ENCODE assay signal across 4 worm cellular contexts in the genomic region with DNA sequence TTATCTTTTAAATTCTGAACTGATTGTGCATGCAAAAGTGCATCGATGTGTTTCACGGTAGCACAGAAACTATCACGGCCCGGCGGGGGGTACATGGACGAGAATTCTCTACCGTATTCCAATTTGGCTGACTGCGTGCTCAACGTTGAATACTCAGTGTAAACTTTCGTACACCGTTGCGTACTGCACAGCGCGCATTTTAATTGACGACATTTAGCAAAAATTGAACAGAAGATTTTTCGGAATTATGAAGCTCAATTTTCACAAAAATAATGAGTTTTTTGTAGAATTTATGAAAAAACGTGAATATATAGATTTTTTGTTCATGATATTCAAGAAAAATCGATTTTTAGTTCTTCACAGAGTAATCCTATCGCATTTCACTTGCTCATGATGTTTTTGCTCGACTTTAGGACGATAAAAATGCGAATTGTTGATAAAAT.
TF ChIP-seq lines count a peak whose summit lies in the region.
"Not testable (repeated sequence)": the region's sequence is repeated elsewhere in the genome, so short reads cannot be mapped to it uniquely, and the experiment has no call there.

No protein-coding gene starts in this region.

TF ChIP-seq in whole organism, L2 larva, 48 proteins besides CTCF, POLR2A, EP300 and RAD21:
- TF ChIP-seq nhr-6 (tag; optimal IDR thresholded peaks at IDR 0.05; lab: Kevin White, UChicago) (peak; percentile 11), gmeb-1 (tag; optimal IDR thresholded peaks at IDR 0.05; lab: Kevin White, UChicago) (peak; percentile 58), ztf-4 (tag; optimal IDR thresholded peaks at IDR 0.05; lab: Kevin White, UChicago) (peak; percentile 19), ZK546.5 (tag; optimal IDR thresholded peaks at IDR 0.05; lab: Kevin White, UChicago) (peak; percentile 74), C34F6.9 (tag; optimal IDR thresholded peaks at IDR 0.05; lab: Kevin White, UChicago) (peak; percentile 32), nhr-25 (tag; optimal IDR thresholded peaks at IDR 0.05; lab: Kevin White, UChicago) (peak; percentile 65), nhr-21 (tag; optimal IDR thresholded peaks at IDR 0.05; lab: Kevin White, UChicago) (peak; percentile 65), blmp-1 (tag; optimal IDR thresholded peaks at IDR 0.05; lab: Kevin White, UChicago; ENCODE audit: insufficient read depth) (peak; percentile 13), R02D3.7 (tag; optimal IDR thresholded peaks at IDR 0.05; lab: Kevin White, UChicago) (peak; percentile 21), sma-9 (GFP tag; optimal IDR thresholded peaks at IDR 0.05; lab: Kevin White, UChicago) (peak; percentile 50), crh-2 (tag; optimal IDR thresholded peaks at IDR 0.05; lab: Kevin White, UChicago) (peak; percentile 36), lsy-2 (tag; optimal IDR thresholded peaks at IDR 0.05; lab: Kevin White, UChicago) (peak; percentile 95 to 98), nhr-11 (tag; optimal IDR thresholded peaks at IDR 0.05; lab: Kevin White, UChicago) (peak; percentile 34), lin-13 (GFP tag; optimal IDR thresholded peaks at IDR 0.05; lab: Kevin White, UChicago) (peak; percentile 68), F13H6.1 (tag; optimal IDR thresholded peaks at IDR 0.05; lab: Kevin White, UChicago) (peak; percentile 81), sma-3 (GFP tag; optimal IDR thresholded peaks at IDR 0.05; lab: Kevin White, UChicago) (peak; percentile 86), nhr-129 (tag; optimal IDR thresholded peaks at IDR 0.05; lab: Kevin White, UChicago) (peak; percentile 29), unc-55 (GFP tag; optimal IDR thresholded peaks at IDR 0.05; lab: Kevin White, UChicago) (peak; percentile 35), mab-5 (tag; optimal IDR thresholded peaks at IDR 0.05; lab: Kevin White, UChicago) (peak; percentile 16)
- not testable (repeated sequence) for TF ChIP-seq sma-9 (tag; optimal IDR thresholded peaks at IDR 0.05; lab: Kevin White, UChicago)
TF ChIP-seq in whole organism, L2 larva: peak in this region for 19; not testable (repeated sequence) for 29.

TF ChIP-seq in whole organism, L4 larva, 104 proteins besides CTCF, POLR2A, EP300 and RAD21 (continues in another document):
- TF ChIP-seq nhr-48 (tag; optimal IDR thresholded peaks at IDR 0.05; lab: Kevin White, UChicago), result peak; percentile 84
- peak; percentile 62 for TF ChIP-seq dve-1 (tag; optimal IDR thresholded peaks at IDR 0.05; lab: Kevin White, UChicago; ENCODE audit: insufficient read depth)
- TF ChIP-seq mdl-1 (tag; optimal IDR thresholded peaks at IDR 0.05; lab: Kevin White, UChicago), result peak in 1 of 2 experiments; percentile 23
- TF ChIP-seq D1046.2 (GFP tag; IDR thresholded peaks at IDR 0.05; lab: Robert Waterston, UW), result peak; percentile 99
- peak; percentile 99 for TF ChIP-seq nhr-41 (GFP tag; IDR thresholded peaks at IDR 0.05; lab: Robert Waterston, UW)
- TF ChIP-seq lim-7 (GFP tag; IDR thresholded peaks at IDR 0.05; lab: Robert Waterston, UW), result peak; percentile 65; the same call in 1 of the 2 replicates
- TF ChIP-seq pha-4 (GFP tag; IDR thresholded peaks at IDR 0.05; lab: Robert Waterston, UW), result peak; percentile 99
- not testable (repeated sequence) for TF ChIP-seq pha-4 (tag; optimal IDR thresholded peaks at IDR 0.05; lab: Kevin White, UChicago)
- TF ChIP-seq set-16 (GFP tag; IDR thresholded peaks at IDR 0.05; lab: Robert Waterston, UW), result peak; percentile 58
- TF ChIP-seq ctbp-1 (GFP tag; IDR thresholded peaks at IDR 0.05; lab: Robert Waterston, UW), result peak; percentile 99
- peak; percentile 100 for TF ChIP-seq dmd-6 (GFP tag; IDR thresholded peaks at IDR 0.05; lab: Robert Waterston, UW)
- TF ChIP-seq ZK337.2 (GFP tag; IDR thresholded peaks at IDR 0.05; lab: Robert Waterston, UW), result peak; percentile 100
- TF ChIP-seq snpc-1.2 (GFP tag; IDR thresholded peaks at IDR 0.05; lab: Robert Waterston, UW), result peak; percentile 93
- peak; percentile 100 for TF ChIP-seq lin-29 (GFP tag; IDR thresholded peaks at IDR 0.05; lab: Robert Waterston, UW)
- TF ChIP-seq dmd-9 (GFP tag; IDR thresholded peaks at IDR 0.05; lab: Robert Waterston, UW), result peak; percentile 100
- peak; percentile 1 for TF ChIP-seq unc-130 (GFP tag; optimal IDR thresholded peaks at IDR 0.05; lab: Kevin White, UChicago)
- peak; percentile 95 to 100 for TF ChIP-seq madf-5 (GFP tag; IDR thresholded peaks at IDR 0.05; lab: Robert Waterston, UW)
- peak; percentile 99 for TF ChIP-seq egl-43 (GFP tag; IDR thresholded peaks at IDR 0.05; lab: Robert Waterston, UW)
- TF ChIP-seq daf-8 (GFP tag; IDR thresholded peaks at IDR 0.05; lab: Robert Waterston, UW), result peak; percentile 100
- TF ChIP-seq tra-1 (GFP tag; IDR thresholded peaks at IDR 0.05; lab: Robert Waterston, UW), result peak; percentile 100
- TF ChIP-seq lin-38 (GFP tag; IDR thresholded peaks at IDR 0.05; lab: Robert Waterston, UW), result peak; percentile 100

TF ChIP-seq in whole organism, late embryonic, 69 proteins besides CTCF, POLR2A, EP300 and RAD21:
- TF ChIP-seq hlh-8 (tag; optimal IDR thresholded peaks at IDR 0.05; lab: Kevin White, UChicago), result peak; percentile 40
- peak; percentile 27 for TF ChIP-seq unc-86 (tag; optimal IDR thresholded peaks at IDR 0.05; lab: Kevin White, UChicago)
- peak; percentile 88 for TF ChIP-seq ceh-34 (tag; optimal IDR thresholded peaks at IDR 0.05; lab: Kevin White, UChicago)
- TF ChIP-seq ceh-45 (GFP tag; IDR thresholded peaks at IDR 0.05; lab: Robert Waterston, UW), result peak; percentile 43; the same call in 1 of the 2 replicates
- peak; percentile 73 for TF ChIP-seq ceh-14 (tag; optimal IDR thresholded peaks at IDR 0.05; lab: Kevin White, UChicago)
- peak; percentile 23 for TF ChIP-seq elt-2 (tag; optimal IDR thresholded peaks at IDR 0.05; lab: Kevin White, UChicago)
- peak; percentile 75 for TF ChIP-seq ceh-31 (tag; optimal IDR thresholded peaks at IDR 0.05; lab: Kevin White, UChicago)
- TF ChIP-seq tbx-2 (tag; optimal IDR thresholded peaks at IDR 0.05; lab: Kevin White, UChicago), result peak; percentile 52
- peak; percentile 47 for TF ChIP-seq nfya-1 (tag; optimal IDR thresholded peaks at IDR 0.05; lab: Kevin White, UChicago)
- TF ChIP-seq unc-42 (tag; optimal IDR thresholded peaks at IDR 0.05; lab: Kevin White, UChicago), result peak; percentile 63
- TF ChIP-seq C08G9.2 (tag; optimal IDR thresholded peaks at IDR 0.05; lab: Kevin White, UChicago), result peak; percentile 2
- peak; percentile 59 for TF ChIP-seq ceh-18 (tag; optimal IDR thresholded peaks at IDR 0.05; lab: Kevin White, UChicago)
- TF ChIP-seq sox-2 (GFP tag; IDR thresholded peaks at IDR 0.05; lab: Robert Waterston, UW), result peak; percentile 36; the same call in 1 of the 2 replicates
- peak; percentile 96 for TF ChIP-seq ref-2 (tag; optimal IDR thresholded peaks at IDR 0.05; lab: Kevin White, UChicago)
- TF ChIP-seq tbx-7 (tag; optimal IDR thresholded peaks at IDR 0.05; lab: Kevin White, UChicago), result peak; percentile 32
- peak; percentile 28 for TF ChIP-seq ets-4 (tag; optimal IDR thresholded peaks at IDR 0.05; lab: Kevin White, UChicago)
- TF ChIP-seq unc-3 (GFP tag; conservative IDR thresholded peaks at IDR 0.05; lab: Robert Waterston, UW), result not testable (repeated sequence)
- peak; percentile 46 for TF ChIP-seq unc-3 (tag; optimal IDR thresholded peaks at IDR 0.05; lab: Kevin White, UChicago)
TF ChIP-seq in whole organism, late embryonic: peak in this region for 17; not testable (repeated sequence) for 52.

TF ChIP-seq in whole organism, mixed stage, embryonic, 35 proteins besides CTCF, POLR2A, EP300 and RAD21:
- peak; percentile 77 for TF ChIP-seq nhr-237 (tag; optimal IDR thresholded peaks at IDR 0.05; lab: Kevin White, UChicago)
- TF ChIP-seq unc-120 (tag; optimal IDR thresholded peaks at IDR 0.05; lab: Kevin White, UChicago; ENCODE audit: poor library complexity, severe bottlenecking), result peak; percentile 5
- peak; percentile 44 for TF ChIP-seq sptf-1 (tag; optimal IDR thresholded peaks at IDR 0.05; lab: Kevin White, UChicago)
- TF ChIP-seq M03D4.4 (tag; optimal IDR thresholded peaks at IDR 0.05; lab: Kevin White, UChicago), result peak; percentile 21
- TF ChIP-seq mep-1 (tag; optimal IDR thresholded peaks at IDR 0.05; lab: Kevin White, UChicago), result peak; percentile 2
- TF ChIP-seq ces-1 (GFP tag; optimal IDR thresholded peaks at IDR 0.05; lab: Kevin White, UChicago), result peak; percentile 48
- peak; percentile 94 for TF ChIP-seq lsy-2 (tag; optimal IDR thresholded peaks at IDR 0.05; lab: Kevin White, UChicago)
- peak; percentile 12 for TF ChIP-seq cnd-1 (tag; optimal IDR thresholded peaks at IDR 0.05; lab: Kevin White, UChicago)
